Worm (Caenorhabditis elegans): ENCODE results near the gene fipr-4.

DNA sequence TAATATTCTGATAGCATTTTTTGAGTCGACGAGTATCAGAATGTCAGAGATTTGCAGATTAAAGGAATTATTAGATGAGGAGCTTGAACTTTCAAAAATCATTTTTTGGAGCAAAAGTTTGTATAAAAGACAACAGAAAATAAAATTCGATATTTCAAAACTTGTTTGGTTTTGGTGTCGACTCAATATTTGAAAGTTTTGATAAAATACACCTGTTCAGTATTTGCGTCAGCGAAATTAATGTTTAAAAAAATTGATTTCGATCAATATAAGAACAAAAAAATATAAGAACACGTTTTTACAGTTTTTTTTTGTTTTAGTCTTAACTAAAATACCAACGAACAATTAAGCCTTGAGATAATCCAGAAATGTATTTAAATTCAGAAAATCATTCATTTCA lies 7.7 kb downstream of the fipr-4 start, which contains the start of gene C12D8.13:
- TF ChIP-seq K12H6.12 (tag; optimal IDR thresholded peaks at IDR 0.05) = no peak
- no peak for TF ChIP-seq somi-1 (GFP tag; optimal IDR thresholded peaks at IDR 0.05)
- no peak for TF ChIP-seq let-526 (GFP tag; IDR thresholded peaks at IDR 0.05)
- TF ChIP-seq lin-54 (GFP tag; optimal IDR thresholded peaks at IDR 0.05) = no peak
- TF ChIP-seq snpc-1.1 (tag; optimal IDR thresholded peaks at IDR 0.05; ENCODE audit: insufficient read depth) = no peak
- no peak for TF ChIP-seq dox-1 (GFP tag; IDR thresholded peaks at IDR 0.05)
- no peak for TF ChIP-seq unc-130 (GFP tag; optimal IDR thresholded peaks at IDR 0.05)

Data from whole organism, young adult.